Fruit fly (Drosophila melanogaster): ENCODE measurements around the gene CG13461.

CG13461 gene

DNA sequence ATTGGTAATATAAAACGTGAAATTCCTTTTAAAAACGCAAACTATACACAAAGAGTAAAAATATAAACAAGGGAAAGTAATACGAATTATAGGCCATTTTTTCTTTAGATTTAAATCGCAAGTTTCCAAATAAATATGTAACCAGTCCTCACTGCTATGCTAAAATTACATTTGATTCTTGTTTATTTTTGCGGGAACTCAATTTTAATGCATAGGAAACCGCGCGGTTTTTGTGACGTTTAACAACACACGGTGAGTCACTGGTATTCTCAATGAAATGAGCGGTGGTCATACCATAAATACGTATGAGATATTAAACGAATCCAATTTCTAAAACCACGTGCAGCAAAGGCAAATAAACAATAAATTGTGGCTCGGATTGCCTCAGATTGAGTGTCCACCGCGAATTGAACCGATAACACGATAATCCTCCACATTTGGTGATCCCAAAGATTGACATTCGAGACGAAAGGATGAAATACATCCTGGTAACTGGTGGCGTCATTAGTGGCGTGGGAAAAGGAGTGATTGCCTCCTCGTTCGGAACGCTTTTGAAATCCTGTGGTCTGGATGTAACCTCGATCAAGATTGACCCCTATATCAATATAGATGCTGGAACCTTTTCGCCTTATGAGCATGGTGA is 45.7 kb upstream of the CG13461 start, which contains the start of gene Ctps:
Gene Ctps, plus strand, starts transcription at position 37 of the 643 bp plus-strand sequence.
- TF ChIP-seq CG14655 (GFP tag; optimal IDR thresholded peaks at IDR 0.05): no peak
- TF ChIP-seq D1 (tag; optimal IDR thresholded peaks at IDR 0.05): peak; percentile 49
- peak; percentile 0 for TF ChIP-seq Pif1A (GFP tag; optimal IDR thresholded peaks at IDR 0.05)

DNA sequence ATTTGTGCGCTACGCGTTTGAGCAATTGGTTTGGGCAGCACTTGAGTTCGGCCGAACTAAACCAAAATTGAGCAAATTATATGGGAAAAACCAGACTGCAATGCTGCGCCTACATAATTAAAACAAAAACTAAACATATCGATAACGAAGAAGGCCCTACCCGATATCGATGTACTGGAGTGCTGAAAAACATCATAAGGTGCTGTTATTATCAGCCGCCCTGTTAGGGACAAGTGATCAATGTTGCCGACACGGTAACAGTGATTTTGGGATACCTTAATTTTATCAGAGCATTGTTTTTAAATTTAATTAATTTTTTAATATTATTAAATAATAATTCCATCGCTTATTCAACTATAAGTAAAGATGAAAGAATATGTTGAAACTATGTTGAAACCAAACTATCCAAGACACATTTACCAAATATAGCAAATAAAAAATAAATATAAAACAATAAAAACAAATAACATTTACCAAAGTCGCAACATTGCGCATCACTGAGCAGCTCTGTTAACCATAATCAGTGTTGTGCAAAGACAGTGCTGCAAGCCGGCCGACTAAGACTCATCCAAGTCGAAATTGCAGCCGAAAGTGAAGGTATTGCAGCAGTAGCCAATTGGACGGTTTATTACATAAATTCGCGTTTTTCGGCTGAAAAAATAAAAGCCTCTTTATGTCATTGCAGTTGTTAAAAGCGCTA is 42.4 kb upstream of the CG13461 start, which contains the start of the genes sstn, Plp and GlyRS:
Gene sstn, minus strand, starts transcription at position 131 of the 700 bp plus-strand sequence.
Gene Plp, minus strand, starts transcription at position 136 of the 700 bp plus-strand sequence.
Gene GlyRS, plus strand, starts transcription at position 554 of the 700 bp plus-strand sequence.
- TF ChIP-seq CG15710 (tag; optimal IDR thresholded peaks at IDR 0.05) (peak; percentile 25), CG12605 (GFP tag; IDR thresholded peaks at IDR 0.05) (no peak), CG8159 (tag; optimal IDR thresholded peaks at IDR 0.05) (peak; percentile 47)

DNA sequence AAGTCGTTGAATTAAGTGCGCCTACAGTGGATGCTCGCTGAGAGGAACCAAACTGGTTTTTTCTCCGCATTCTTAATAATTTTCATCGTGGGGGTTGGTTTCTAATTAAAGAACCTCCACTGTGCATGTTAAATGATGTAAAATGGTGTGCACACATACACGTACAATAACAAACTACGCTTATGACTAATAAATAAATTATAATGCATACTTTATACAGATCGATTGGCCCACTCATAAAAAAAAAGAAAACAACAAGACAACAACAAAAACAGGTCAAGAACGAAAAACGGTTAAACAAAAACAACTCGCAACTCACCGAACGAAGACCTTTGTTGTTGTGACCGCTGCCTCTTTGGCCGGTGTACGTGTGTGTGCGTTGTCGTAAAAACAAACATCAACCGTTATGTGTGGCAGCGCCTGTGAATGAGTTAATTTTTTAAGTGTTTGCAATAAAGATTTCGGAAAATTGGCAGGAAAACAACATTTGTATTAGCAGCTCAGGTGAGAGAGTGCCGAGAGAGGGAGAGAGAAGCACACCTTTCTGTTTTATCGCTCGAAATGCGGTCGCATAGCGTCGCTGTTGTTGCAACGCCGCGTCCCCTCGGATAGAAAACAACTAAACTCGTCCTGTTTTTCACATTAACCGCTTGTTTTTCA is 41.8 kb upstream of the CG13461 start:
- TF ChIP-seq EcR (GFP tag; optimal IDR thresholded peaks at IDR 0.05) (peak; percentile 70), fd96Ca (GFP tag; IDR thresholded peaks at IDR 0.05) (no peak), gl (tag; optimal IDR thresholded peaks at IDR 0.05) (no peak), CG8159 (tag; optimal IDR thresholded peaks at IDR 0.05) (peak; percentile 5), CG17806 (tag; optimal IDR thresholded peaks at IDR 0.05) (no peak), CG32121 (GFP tag; IDR thresholded peaks at IDR 0.05) (0 out of 2 replicates have a peak, but pooled peaks have one; percentile 37), Pif1A (GFP tag; optimal IDR thresholded peaks at IDR 0.05) (peak; percentile 19), CG4496 (GFP tag; IDR thresholded peaks at IDR 0.05) (0 out of 3 replicates have a peak, but pooled peaks have one; percentile 49)

DNA sequence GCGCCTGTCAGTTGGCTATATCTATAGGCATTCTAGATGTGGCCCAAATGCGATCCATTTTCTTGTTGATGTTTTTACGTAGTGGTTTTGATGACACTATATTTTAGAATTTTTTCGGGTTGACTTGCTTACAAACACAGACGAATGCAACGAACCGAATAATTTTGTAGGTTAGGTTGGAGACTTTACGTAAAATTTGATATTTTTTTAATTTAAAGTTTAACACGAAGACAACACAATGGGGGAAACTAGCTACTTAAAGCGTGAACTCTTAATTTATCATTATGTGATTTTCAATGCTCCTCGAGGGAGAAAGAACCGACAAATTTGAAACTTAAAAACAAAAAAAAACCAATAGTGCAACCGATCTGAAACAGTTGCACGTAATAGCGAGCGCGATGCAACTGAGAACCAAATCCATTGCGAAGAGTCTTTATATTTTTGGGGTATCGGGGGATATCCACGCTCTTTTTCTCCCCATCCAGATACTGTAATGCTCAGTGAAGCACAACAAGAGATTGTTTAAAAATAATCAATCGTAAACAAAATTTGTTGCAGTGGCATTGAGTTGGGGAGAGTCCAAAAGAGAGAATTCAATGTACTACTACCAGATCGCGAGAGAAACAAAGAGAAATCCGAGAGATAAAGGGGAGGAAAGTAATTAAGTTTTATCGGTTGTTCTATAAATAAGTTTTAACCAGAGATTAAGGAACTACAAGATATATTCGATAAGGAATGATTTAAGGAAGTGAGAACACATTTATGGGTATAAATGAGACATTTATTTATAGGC is 37.8 kb upstream of the CG13461 start:
- TF ChIP-seq CG8159 (tag; optimal IDR thresholded peaks at IDR 0.05): no peak
- no peak for TF ChIP-seq Pif1B (GFP tag; optimal IDR thresholded peaks at IDR 0.05)
- TF ChIP-seq rn (GFP tag; IDR thresholded peaks at IDR 0.05): no peak
- TF ChIP-seq CG10348 (GFP tag; IDR thresholded peaks at IDR 0.05): no peak
- TF ChIP-seq CG34367 (tag; optimal IDR thresholded peaks at IDR 0.05): no peak
- no peak for TF ChIP-seq CG14655 (GFP tag; optimal IDR thresholded peaks at IDR 0.05)
- no peak for TF ChIP-seq CG15710 (tag; optimal IDR thresholded peaks at IDR 0.05)
- TF ChIP-seq CG17806 (tag; optimal IDR thresholded peaks at IDR 0.05): no peak
- TF ChIP-seq Snoo (tag; optimal IDR thresholded peaks at IDR 0.05): no peak
- no peak for TF ChIP-seq CG9948 (tag; optimal IDR thresholded peaks at IDR 0.05)
- no peak; the same call in 1 of the 2 replicates for TF ChIP-seq Ets98B (GFP tag; IDR thresholded peaks at IDR 0.05)
- TF ChIP-seq CG12605 (GFP tag; IDR thresholded peaks at IDR 0.05): no peak
- no peak for TF ChIP-seq CG4496 (GFP tag; IDR thresholded peaks at IDR 0.05)
- no peak for TF ChIP-seq Pif1A (GFP tag; optimal IDR thresholded peaks at IDR 0.05)
- TF ChIP-seq fd96Ca (GFP tag; IDR thresholded peaks at IDR 0.05): no peak
- no peak for TF ChIP-seq CG13204 (GFP tag; optimal IDR thresholded peaks at IDR 0.05)
- no peak for TF ChIP-seq CG32121 (GFP tag; IDR thresholded peaks at IDR 0.05)
- TF ChIP-seq CG8301 (tag; optimal IDR thresholded peaks at IDR 0.05): no peak
- no peak for TF ChIP-seq gl (tag; optimal IDR thresholded peaks at IDR 0.05)

DNA sequence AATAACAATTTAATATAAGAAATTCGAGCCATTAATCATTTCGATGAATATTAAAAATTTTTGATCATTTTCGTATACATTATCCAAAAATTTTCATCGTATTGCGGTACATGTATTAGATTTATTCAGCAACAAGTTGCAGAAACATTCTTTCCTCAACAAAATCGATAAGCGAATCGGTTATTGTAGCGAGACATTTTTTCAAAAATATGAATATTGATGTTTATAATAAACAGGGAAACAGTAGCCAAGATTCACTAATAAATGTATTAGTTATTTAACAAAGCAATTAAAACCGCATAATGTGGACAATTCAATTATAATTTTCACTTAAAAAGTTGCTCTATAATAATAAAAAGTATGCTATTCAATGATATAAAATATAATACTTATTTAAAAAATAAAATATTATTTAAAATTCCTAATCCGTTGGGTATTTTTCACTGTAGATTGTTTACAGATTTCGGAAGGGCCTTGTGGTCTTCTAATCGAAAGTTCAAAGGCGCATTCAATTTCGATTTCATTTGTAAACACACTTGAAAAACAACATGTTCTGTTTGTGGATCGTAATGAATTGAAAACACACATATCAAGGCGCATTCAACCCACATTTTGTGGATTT is 36.9 kb upstream of the CG13461 start:
- no peak for TF ChIP-seq CG9948 (tag; optimal IDR thresholded peaks at IDR 0.05)
- TF ChIP-seq Ets98B (GFP tag; IDR thresholded peaks at IDR 0.05): no peak
- no peak for TF ChIP-seq CG14655 (GFP tag; optimal IDR thresholded peaks at IDR 0.05)
- no peak for TF ChIP-seq EcR (GFP tag; optimal IDR thresholded peaks at IDR 0.05)
- TF ChIP-seq gl (tag; optimal IDR thresholded peaks at IDR 0.05): no peak
- no peak for TF ChIP-seq CG4496 (GFP tag; IDR thresholded peaks at IDR 0.05)
- TF ChIP-seq CG15710 (tag; optimal IDR thresholded peaks at IDR 0.05): no peak
- no peak for TF ChIP-seq CG17806 (tag; optimal IDR thresholded peaks at IDR 0.05)
- no peak for TF ChIP-seq CG32121 (GFP tag; IDR thresholded peaks at IDR 0.05)
- no peak for TF ChIP-seq CG10348 (GFP tag; IDR thresholded peaks at IDR 0.05)
- no peak for TF ChIP-seq Snoo (tag; optimal IDR thresholded peaks at IDR 0.05)
- TF ChIP-seq Pif1A (GFP tag; optimal IDR thresholded peaks at IDR 0.05): no peak
- TF ChIP-seq CG8301 (tag; optimal IDR thresholded peaks at IDR 0.05): no peak
- no peak for TF ChIP-seq Pif1B (GFP tag; optimal IDR thresholded peaks at IDR 0.05)
- TF ChIP-seq D1 (tag; optimal IDR thresholded peaks at IDR 0.05): no peak
- no peak for TF ChIP-seq rn (GFP tag; IDR thresholded peaks at IDR 0.05)
- TF ChIP-seq CG34367 (tag; optimal IDR thresholded peaks at IDR 0.05): no peak

Data from whole organism, pupa.